Fruit fly (Drosophila melanogaster): ENCODE results near the gene CG7963.

The CG7963 gene

dm6 chr3R:8362259-8362876, at the start of gene CG7963, which contains the start of gene Veneno:
CG7963 (plus strand) TSS chr3R:8362826.
Veneno (minus strand) TSS chr3R:8362554.
- no peak for TF ChIP-seq CG8478 (optimal IDR thresholded peaks at IDR 0.05)
- TF ChIP-seq CTCF (optimal IDR thresholded peaks at IDR 0.05): no peak

dm6 chr3R:8313038-8313437, 49.6 kb upstream of the CG7963 start, which contains the start of gene CG7483:
CG7483 (plus strand) TSS chr3R:8313208.
- TF ChIP-seq CTCF (optimal IDR thresholded peaks at IDR 0.05): no peak
- TF ChIP-seq CG8478 (optimal IDR thresholded peaks at IDR 0.05): no peak

- peak; percentile 48 to 60 for TF ChIP-seq CTCF (optimal IDR thresholded peaks at IDR 0.05)
- TF ChIP-seq CG8478 (optimal IDR thresholded peaks at IDR 0.05): no peak
Measured at dm6 chr3R:8316344-8317105, 46.1 kb upstream of the CG7963 start, which contains the start of gene Coq2. Coq2 (minus strand) TSS chr3R:8316543.

- no peak for TF ChIP-seq CG8478 (optimal IDR thresholded peaks at IDR 0.05)
- TF ChIP-seq CTCF (optimal IDR thresholded peaks at IDR 0.05): no peak
Measured at dm6 chr3R:8317215-8317614, 45.4 kb upstream of the CG7963 start, which contains the start of gene Ctr1B. Ctr1B (plus strand) TSS chr3R:8317612.

- TF ChIP-seq CTCF (optimal IDR thresholded peaks at IDR 0.05): no peak
- no peak for TF ChIP-seq CG8478 (optimal IDR thresholded peaks at IDR 0.05)
Measured at dm6 chr3R:8317709-8318335, 44.8 kb upstream of the CG7963 start.

- TF ChIP-seq CTCF (optimal IDR thresholded peaks at IDR 0.05) (no peak), CG8478 (optimal IDR thresholded peaks at IDR 0.05) (no peak)
Measured at dm6 chr3R:8321447-8321846, 41.2 kb upstream of the CG7963 start, which contains the start of gene Or85a. Or85a (plus strand) TSS chr3R:8321747.

dm6 chr3R:8324016-8324415, 38.6 kb upstream of the CG7963 start, which contains the start of gene CG7443:
CG7443 (plus strand) TSS chr3R:8324316.
- no peak for TF ChIP-seq CG8478 (optimal IDR thresholded peaks at IDR 0.05)
- no peak for TF ChIP-seq CTCF (optimal IDR thresholded peaks at IDR 0.05)

dm6 chr3R:8326884-8327283, 35.7 kb upstream of the CG7963 start:
- no peak for TF ChIP-seq CTCF (optimal IDR thresholded peaks at IDR 0.05)
- TF ChIP-seq CG8478 (optimal IDR thresholded peaks at IDR 0.05): no peak

dm6 chr3R:8327967-8328789, 34.4 kb upstream of the CG7963 start:
- TF ChIP-seq CTCF (optimal IDR thresholded peaks at IDR 0.05) (no peak), CG8478 (optimal IDR thresholded peaks at IDR 0.05) (no peak)

- TF ChIP-seq CG8478 (optimal IDR thresholded peaks at IDR 0.05): no peak
- TF ChIP-seq CTCF (optimal IDR thresholded peaks at IDR 0.05): no peak
Measured at dm6 chr3R:8329628-8330027, 33.0 kb upstream of the CG7963 start.

- TF ChIP-seq CG8478 (optimal IDR thresholded peaks at IDR 0.05) (no peak), CTCF (optimal IDR thresholded peaks at IDR 0.05) (no peak)
Measured at dm6 chr3R:8333768-8334470, 28.7 kb upstream of the CG7963 start, which contains the start of gene Poxm. Poxm (minus strand) TSS chr3R:8333792.

- TF ChIP-seq CG8478 (optimal IDR thresholded peaks at IDR 0.05): no peak
- no peak for TF ChIP-seq CTCF (optimal IDR thresholded peaks at IDR 0.05)
Measured at dm6 chr3R:8334471-8334783, 28.2 kb upstream of the CG7963 start.

- TF ChIP-seq CG8478 (optimal IDR thresholded peaks at IDR 0.05) (no peak), CTCF (optimal IDR thresholded peaks at IDR 0.05) (no peak)
Measured at dm6 chr3R:8334982-8335381, 27.6 kb upstream of the CG7963 start.

dm6 chr3R:8336012-8336567, 26.5 kb upstream of the CG7963 start:
- TF ChIP-seq CTCF (optimal IDR thresholded peaks at IDR 0.05) (no peak), CG8478 (optimal IDR thresholded peaks at IDR 0.05) (no peak)

Data from S2 (cell line).